Fruit fly (Drosophila melanogaster): ENCODE results near the gene para.

- TF ChIP-seq CG11762 (GFP tag; optimal IDR thresholded peaks at IDR 0.05; ENCODE audit: insufficient read depth) (no peak), Gug (GFP tag; IDR thresholded peaks at IDR 0.05) (no peak), fd59A (GFP tag; optimal IDR thresholded peaks at IDR 0.05) (no peak), CG7368 (GFP tag; optimal IDR thresholded peaks at IDR 0.05) (no peak), CG10669 (GFP tag; optimal IDR thresholded peaks at IDR 0.05) (no peak), Smox (GFP tag; optimal IDR thresholded peaks at IDR 0.05) (no peak), CG11902 (GFP tag; optimal IDR thresholded peaks at IDR 0.05) (no peak), CG8632 (GFP tag; optimal IDR thresholded peaks at IDR 0.05) (no peak), Hr39 (GFP tag; optimal IDR thresholded peaks at IDR 0.05) (no peak)
Measured at dm6 chrX:16540802-16541346, 8.0 kb upstream of the para start, which contains the start of gene CG9903.
